Worm (Caenorhabditis elegans) whole organism, midembryonic: ENCODE results near the gene C55A1.11.

Experiments used
- T22C8.4 ChIP-seq: fragments of 200-800 bp; sonication (Bioruptor generic); IDR thresholded peaks from 2 replicates; pipeline ENCODE4 v1.3.6; 2022; ENCODE audit warnings: missing genetic modification characterization, missing compliant biosample characterization
- cog-1 ChIP-seq: sonication (generic microtip); optimal IDR thresholded peaks from 2 replicates; lab custom pipeline; 2016; ENCODE audit warnings: missing genetic modification characterization, missing compliant biosample characterization
- flt-1 ChIP-seq: fragments of 200-800 bp; sonication (Bioruptor generic); IDR thresholded peaks from 2 replicates; pipeline ENCODE4 v1.3.6; 2022; ENCODE audit warnings: missing genetic modification characterization, missing compliant biosample characterization
- med-1 ChIP-seq: sonication (generic microtip); optimal IDR thresholded peaks from 2 replicates; lab custom pipeline; 2017; ENCODE audit warnings: missing genetic modification characterization, mild to moderate bottlenecking, missing compliant biosample characterization, antibody characterized with exemption, missing genetic modification reagents; ENCODE audit not compliant: insufficient read depth
- ref-1 ChIP-seq: fragments of 200-800 bp; sonication (Bioruptor generic); conservative IDR thresholded peaks from 2 replicates; pipeline ENCODE4 v1.3.6; 2022; ENCODE audit warnings: missing genetic modification reagents, missing genetic modification characterization, missing compliant biosample characterization
- tab-1 ChIP-seq: fragments of 200-800 bp; sonication (Bioruptor generic); IDR thresholded peaks from 2 replicates; pipeline ENCODE4 v1.3.6; 2022; ENCODE audit warnings: missing genetic modification characterization, missing compliant biosample characterization
- ztf-23 ChIP-seq: fragments of 200-800 bp; sonication (Bioruptor generic); IDR thresholded peaks from 2 replicates; pipeline ENCODE4 v1.3.6; 2022; ENCODE audit warnings: missing genetic modification reagents, missing genetic modification characterization, missing compliant biosample characterization
- ztf-29 ChIP-seq: fragments of 200-800 bp; sonication (Bioruptor generic); IDR thresholded peaks from 2 replicates; pipeline ENCODE4 v1.3.6; 2022; ENCODE audit warnings: missing genetic modification reagents, missing genetic modification characterization, missing compliant biosample characterization

DNA sequence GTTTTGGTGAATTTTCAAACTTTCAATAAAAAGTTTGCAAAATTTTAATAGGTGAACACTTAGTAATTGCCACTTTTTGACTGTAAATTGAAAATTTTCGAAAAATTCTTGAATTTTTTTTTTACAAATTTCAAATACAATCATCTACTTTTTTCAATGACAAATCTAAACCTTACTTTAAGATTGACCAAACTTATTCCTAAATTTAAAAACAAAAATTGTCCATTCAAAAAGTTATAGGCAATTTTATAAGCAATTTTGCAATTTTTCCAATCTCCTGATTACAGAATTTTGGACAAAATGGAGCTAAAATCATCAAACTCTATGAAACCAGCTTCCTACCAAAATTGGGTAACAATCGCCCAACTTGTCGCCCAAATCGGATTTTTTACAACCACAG, 18.9 kb downstream of the C55A1.11 start, which contains the start of gene str-23:
- no peak for TF ChIP-seq tab-1 (GFP tag; lab: Robert Waterston, UW)
- TF ChIP-seq T22C8.4 (GFP tag; lab: Robert Waterston, UW): no peak
- TF ChIP-seq ztf-29 (GFP tag; lab: Robert Waterston, UW): no peak
- TF ChIP-seq cog-1 (tag; lab: Kevin White, UChicago): no peak
- no peak for TF ChIP-seq ztf-23
- TF ChIP-seq ref-1 (GFP tag; lab: Robert Waterston, UW): no peak
- no peak for TF ChIP-seq med-1 (GFP tag; lab: Kevin White, UChicago)
- TF ChIP-seq flt-1 (GFP tag; lab: Robert Waterston, UW): no peak
